Fruit fly (Drosophila melanogaster) whole organism, adult: ENCODE data around the gene qless.

ENCODE experiments used
- CG5204 ChIP-seq: fragments of 200-800 bp; sonication (Bioruptor generic); optimal IDR thresholded peaks from 2 replicates; lab custom pipeline; 2016; ENCODE audit warnings: missing biosample characterization, missing genetic modification characterization
- cnc ChIP-seq, 2 experiments: fragments of >200 bp; optimal IDR thresholded peaks; 2 replicates each; lab custom pipeline; 2017
- kay ChIP-seq: fragments of 200-800 bp; sonication (Bioruptor generic); peaks from one replicate; lab custom pipeline; 2016; ENCODE audit warnings: missing biosample characterization, missing genetic modification characterization, borderline replicate concordance
- tj ChIP-seq: fragments of 200-800 bp; sonication (Bioruptor generic); optimal IDR thresholded peaks from 3 replicates; lab custom pipeline; 2017; ENCODE audit warnings: missing biosample characterization, mild to moderate bottlenecking, missing genetic modification characterization, moderate library complexity

DNA sequence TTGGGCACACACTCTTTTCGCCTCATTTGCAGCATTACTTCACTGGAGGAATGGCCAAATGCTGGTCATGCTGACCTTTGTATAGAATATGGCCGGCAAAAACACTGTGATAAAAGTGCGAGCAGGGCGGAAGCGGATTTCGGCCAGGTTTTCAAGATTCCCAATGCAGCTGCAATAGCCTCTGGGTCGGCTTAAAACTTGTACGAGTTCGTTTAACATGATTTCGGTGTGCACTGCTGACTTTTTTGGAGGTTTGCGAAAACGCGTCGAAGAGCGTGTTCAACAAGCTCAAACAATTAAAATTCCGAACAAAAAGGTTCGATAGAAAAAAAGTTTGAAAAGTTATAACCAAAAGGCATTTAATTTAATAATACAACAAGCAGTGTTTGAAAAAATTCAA, 41.8 kb downstream of the qless start, which contains the start of gene chp:
- TF ChIP-seq cnc (optimal IDR thresholded peaks at IDR 0.05; lab: Kevin White, UChicago) (no peak), kay (GFP tag; lab: Kevin White, UChicago) (no peak), CG5204 (no peak), tj (GFP tag; lab: Kevin White, UChicago) (no peak)
